Worm (Caenorhabditis elegans) whole organism, late embryonic: ENCODE data around the gene cdo-1.

Experiments used
- C38D4.7 ChIP-seq: fragments of 200-800 bp; sonication (Bioruptor generic); optimal IDR thresholded peaks from 2 replicates; lab custom pipeline; 2018; ENCODE audit warnings: mild to moderate bottlenecking, missing genetic modification characterization, moderate library complexity, missing compliant biosample characterization
- F13H6.1 ChIP-seq: sonication (generic microtip); optimal IDR thresholded peaks from 2 replicates; lab custom pipeline; 2016; ENCODE audit warnings: missing genetic modification characterization, missing compliant biosample characterization
- K02D7.2 ChIP-seq: sonication (generic microtip); optimal IDR thresholded peaks from 2 replicates; lab custom pipeline; 2017; ENCODE audit warnings: mild to moderate bottlenecking, missing genetic modification characterization, missing compliant biosample characterization
- T23F11.4 ChIP-seq: fragments of 200-800 bp; sonication (Bioruptor generic); optimal IDR thresholded peaks from 2 replicates; lab custom pipeline; 2018; ENCODE audit warnings: mild to moderate bottlenecking, missing genetic modification characterization, missing compliant biosample characterization
- ama-1 ChIP-seq: fragments of 150-350 bp; optimal IDR thresholded peaks from 2 replicates; lab custom pipeline; 2014
- ceh-19 ChIP-seq: fragments of 200-800 bp; sonication (Bioruptor generic); optimal IDR thresholded peaks from 2 replicates; lab custom pipeline; 2018; ENCODE audit warnings: mild to moderate bottlenecking, missing genetic modification characterization, missing compliant biosample characterization
- ceh-22 ChIP-seq: sonication (generic microtip); optimal IDR thresholded peaks from 2 replicates; lab custom pipeline; 2017; ENCODE audit warnings: missing biosample characterization, missing genetic modification characterization
- ceh-24 ChIP-seq: sonication (generic microtip); optimal IDR thresholded peaks from 2 replicates; lab custom pipeline; 2016; ENCODE audit warnings: mild to moderate bottlenecking, missing genetic modification characterization, missing compliant biosample characterization
- ceh-34 ChIP-seq: sonication (generic microtip); optimal IDR thresholded peaks from 2 replicates; lab custom pipeline; 2016; ENCODE audit warnings: mild to moderate bottlenecking, missing genetic modification characterization, missing compliant biosample characterization
- ceh-48 ChIP-seq: sonication (generic microtip); optimal IDR thresholded peaks from 2 replicates; lab custom pipeline; 2016; ENCODE audit warnings: missing genetic modification characterization, inconsistent platforms, missing compliant biosample characterization
- ceh-6 ChIP-seq: fragments of 200-800 bp; sonication (Bioruptor generic); optimal IDR thresholded peaks from 2 replicates; lab custom pipeline; 2018; ENCODE audit warnings: mild to moderate bottlenecking, missing genetic modification characterization, missing compliant biosample characterization
- che-1 ChIP-seq: sonication (generic microtip); optimal IDR thresholded peaks from 2 replicates; lab custom pipeline; 2016; ENCODE audit warnings: mild to moderate bottlenecking, missing genetic modification characterization, missing compliant biosample characterization
- dmd-4 ChIP-seq: sonication (generic microtip); optimal IDR thresholded peaks from 2 replicates; lab custom pipeline; 2016; ENCODE audit warnings: borderline replicate concordance, missing genetic modification characterization, missing compliant biosample characterization
- dve-1 ChIP-seq: sonication (generic microtip); optimal IDR thresholded peaks from 2 replicates; lab custom pipeline; 2017; ENCODE audit warnings: antibody characterized with exemption, mild to moderate bottlenecking, missing genetic modification characterization, missing compliant biosample characterization
- elt-2 ChIP-seq: sonication (generic microtip); optimal IDR thresholded peaks from 2 replicates; lab custom pipeline; 2016; ENCODE audit warnings: missing genetic modification reagents, missing genetic modification characterization, missing compliant biosample characterization
- elt-4 ChIP-seq: sonication (generic microtip); optimal IDR thresholded peaks from 2 replicates; lab custom pipeline; 2016; ENCODE audit warnings: missing genetic modification characterization, missing compliant biosample characterization
- ets-4 ChIP-seq: sonication (generic microtip); optimal IDR thresholded peaks from 2 replicates; lab custom pipeline; 2016; ENCODE audit warnings: missing genetic modification characterization, missing compliant biosample characterization
- fax-1 ChIP-seq: sonication (generic microtip); optimal IDR thresholded peaks from 2 replicates; lab custom pipeline; 2016; ENCODE audit warnings: missing genotype, missing genetic modification characterization, missing compliant biosample characterization
- fkh-6 ChIP-seq: sonication (generic microtip); optimal IDR thresholded peaks from 2 replicates; lab custom pipeline; 2016; ENCODE audit warnings: missing genetic modification characterization, missing compliant biosample characterization
- gmeb-2 ChIP-seq: sonication (generic microtip); optimal IDR thresholded peaks from 2 replicates; lab custom pipeline; 2016; ENCODE audit warnings: missing genetic modification characterization, inconsistent platforms, missing compliant biosample characterization
- hlh-13 ChIP-seq: fragments of 200-800 bp; sonication (Bioruptor generic); optimal IDR thresholded peaks from 2 replicates; lab custom pipeline; 2018; ENCODE audit warnings: mild to moderate bottlenecking, missing genetic modification characterization, missing compliant biosample characterization
- hlh-15 ChIP-seq: sonication (generic microtip); optimal IDR thresholded peaks from 2 replicates; lab custom pipeline; 2016; ENCODE audit warnings: missing genetic modification characterization, missing compliant biosample characterization
- hlh-6 ChIP-seq: sonication (generic microtip); optimal IDR thresholded peaks from 2 replicates; lab custom pipeline; 2016; ENCODE audit warnings: missing genotype, missing genetic modification characterization, missing compliant biosample characterization
- hlh-8 ChIP-seq: sonication (generic microtip); optimal IDR thresholded peaks from 2 replicates; lab custom pipeline; 2016; ENCODE audit warnings: missing genotype, missing genetic modification characterization, missing compliant biosample characterization
- lim-6 ChIP-seq: sonication (generic microtip); optimal IDR thresholded peaks from 2 replicates; lab custom pipeline; 2016; ENCODE audit warnings: missing genetic modification characterization, missing compliant biosample characterization
- lin-11 ChIP-seq: fragments of 200-800 bp; sonication (Bioruptor generic); optimal IDR thresholded peaks from 2 replicates; lab custom pipeline; 2018; ENCODE audit warnings: mild to moderate bottlenecking, missing genetic modification characterization, missing compliant biosample characterization
- madf-2 ChIP-seq: sonication (generic microtip); optimal IDR thresholded peaks from 2 replicates; lab custom pipeline; 2017; ENCODE audit warnings: missing genetic modification characterization, missing compliant biosample characterization
- nfya-1 ChIP-seq: sonication (generic microtip); optimal IDR thresholded peaks from 2 replicates; lab custom pipeline; 2017; ENCODE audit warnings: missing genetic modification characterization, mild to moderate bottlenecking, missing compliant biosample characterization, antibody characterized with exemption, moderate library complexity
- nhr-11 ChIP-seq: fragments of 150-350 bp; optimal IDR thresholded peaks from 2 replicates; lab custom pipeline; 2014; ENCODE audit warnings: missing biosample characterization, missing genetic modification characterization
- npax-4 ChIP-seq: sonication (generic microtip); optimal IDR thresholded peaks from 2 replicates; lab custom pipeline; 2016; ENCODE audit warnings: missing genetic modification characterization, missing compliant biosample characterization
- pag-3 ChIP-seq: sonication (generic microtip); optimal IDR thresholded peaks from 2 replicates; lab custom pipeline; 2016; ENCODE audit warnings: missing compliant biosample characterization, missing genetic modification characterization, borderline replicate concordance
- pat-9 ChIP-seq: fragments of 200-800 bp; sonication (Bioruptor generic); optimal IDR thresholded peaks from 2 replicates; lab custom pipeline; 2018; ENCODE audit warnings: mild to moderate bottlenecking, missing genetic modification characterization, moderate library complexity, missing compliant biosample characterization
- pax-1 ChIP-seq: fragments of 150-350 bp; optimal IDR thresholded peaks from 2 replicates; lab custom pipeline; 2014; ENCODE audit warnings: missing biosample characterization, missing genetic modification characterization
- pha-4 ChIP-seq: fragments of 150-350 bp; optimal IDR thresholded peaks from 2 replicates; lab custom pipeline; 2018; ENCODE audit warnings: missing biosample characterization, missing genetic modification reagents, missing genetic modification characterization
- pqm-1 ChIP-seq: sonication (generic microtip); optimal IDR thresholded peaks from 2 replicates; lab custom pipeline; 2016; ENCODE audit warnings: missing genetic modification characterization, missing compliant biosample characterization
- pros-1 ChIP-seq: fragments of 150-350 bp; optimal IDR thresholded peaks from 2 replicates; lab custom pipeline; 2014; ENCODE audit warnings: missing biosample characterization, missing genetic modification reagents, missing genetic modification characterization
- ref-2 ChIP-seq: sonication (generic microtip); optimal IDR thresholded peaks from 2 replicates; lab custom pipeline; 2016; ENCODE audit warnings: missing genetic modification characterization, missing compliant biosample characterization
- rnt-1 ChIP-seq: sonication (generic microtip); optimal IDR thresholded peaks from 2 replicates; lab custom pipeline; 2016; ENCODE audit warnings: missing genetic modification characterization, missing compliant biosample characterization
- sox-2 ChIP-seq: fragments of 200-800 bp; sonication (Bioruptor generic); IDR thresholded peaks from 2 replicates; pipeline ENCODE4 v1.3.6; 2022; ENCODE audit warnings: missing genetic modification reagents, missing genetic modification characterization, missing compliant biosample characterization
- sox-4 ChIP-seq: sonication (generic microtip); optimal IDR thresholded peaks from 2 replicates; lab custom pipeline; 2017; ENCODE audit warnings: mild to moderate bottlenecking, missing genetic modification characterization, inconsistent platforms, missing compliant biosample characterization
- tbx-2 ChIP-seq: sonication (generic microtip); optimal IDR thresholded peaks from 2 replicates; lab custom pipeline; 2016; ENCODE audit warnings: missing genetic modification characterization, missing compliant biosample characterization
- ttx-3 ChIP-seq: sonication (generic microtip); optimal IDR thresholded peaks from 2 replicates; lab custom pipeline; 2016; ENCODE audit warnings: missing genetic modification reagents, missing genetic modification characterization, missing compliant biosample characterization
- unc-42 ChIP-seq: sonication (generic microtip); optimal IDR thresholded peaks from 2 replicates; lab custom pipeline; 2016; ENCODE audit warnings: missing genotype, missing genetic modification characterization, missing compliant biosample characterization
- unc-55 ChIP-seq: sonication (generic microtip); optimal IDR thresholded peaks from 2 replicates; lab custom pipeline; 2017; ENCODE audit warnings: missing biosample characterization, missing genetic modification reagents, missing genetic modification characterization

The cdo-1 gene

DNA sequence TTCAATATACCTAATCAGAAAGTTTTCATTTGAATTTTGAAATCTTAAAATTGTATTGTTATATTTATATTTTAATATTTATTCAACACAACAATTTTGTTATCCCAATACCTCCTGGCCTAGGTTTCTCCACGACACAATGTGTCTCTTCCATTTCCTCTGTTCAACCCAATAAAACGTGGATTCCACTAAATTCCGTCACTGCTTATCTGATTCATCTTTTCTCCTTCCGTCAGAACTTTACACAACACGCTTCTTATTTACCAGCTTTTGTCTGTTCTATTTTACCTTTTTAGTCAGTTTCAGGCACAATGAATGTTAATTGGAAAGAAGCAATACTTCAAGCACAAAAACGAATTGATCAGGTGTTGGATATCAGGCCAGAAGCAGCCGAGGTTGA, 28.9 kb downstream of the cdo-1 start, which contains the start of gene F39H12.1:
F39H12.1 (plus strand) TSS at position 301 of the 400 bp plus-strand sequence.
- TF ChIP-seq tbx-2 (tag; lab: Kevin White, UChicago) (no peak), npax-4 (tag; lab: Kevin White, UChicago) (no peak), pqm-1 (tag; lab: Kevin White, UChicago) (no peak)
- TF ChIP-seq, all 69 proteins: peak for 0

- TF ChIP-seq K02D7.2 (no peak), pros-1 (no peak), rnt-1 (no peak), ttx-3 (tag; lab: Kevin White, UChicago) (no peak), ceh-22 (tag; lab: Kevin White, UChicago) (no peak), pha-4 (tag; lab: Kevin White, UChicago) (no peak), dve-1 (no peak), sox-2 (GFP tag; lab: Robert Waterston, UW) (no peak), hlh-15 (tag; lab: Kevin White, UChicago) (no peak), T23F11.4 (GFP tag; lab: Kevin White, UChicago) (no peak), lin-11 (no peak), pat-9 (tag; lab: Kevin White, UChicago) (no peak), pag-3 (tag; lab: Kevin White, UChicago) (no peak), hlh-13 (GFP tag; lab: Kevin White, UChicago) (no peak)
Observed at ce11 chrX:830185-830584, 33.2 kb downstream of the cdo-1 start.

DNA sequence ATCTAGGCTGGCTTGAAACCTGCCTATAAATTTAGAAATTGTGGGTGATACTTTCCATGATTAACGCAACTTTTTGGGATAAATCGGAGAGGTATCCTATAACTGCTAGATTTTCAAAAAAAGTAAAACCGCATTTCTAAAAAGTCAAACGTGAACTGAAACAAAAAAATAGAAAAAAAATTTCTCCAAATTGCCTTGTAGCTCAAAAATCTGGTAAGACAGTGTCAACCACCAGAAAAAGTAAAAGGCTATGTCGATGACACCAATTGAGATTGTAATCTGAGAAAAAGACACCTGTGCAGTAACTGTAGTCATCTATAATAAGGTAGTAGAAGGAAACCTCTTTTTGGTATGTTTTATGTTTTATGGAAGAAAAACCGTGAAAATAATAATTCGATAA, 34.8 kb downstream of the cdo-1 start, which contains the start of gene wdr-54:
wdr-54 (plus strand) TSS at position 301 of the 400 bp plus-strand sequence.
- TF ChIP-seq elt-4 (tag; lab: Kevin White, UChicago) (no peak), pros-1 (no peak), ceh-34 (tag; lab: Kevin White, UChicago) (no peak), K02D7.2 (no peak), pat-9 (tag; lab: Kevin White, UChicago) (no peak), pax-1 (tag; lab: Kevin White, UChicago) (no peak), npax-4 (tag; lab: Kevin White, UChicago) (no peak), gmeb-2 (tag; lab: Kevin White, UChicago) (no peak), nfya-1 (tag; lab: Kevin White, UChicago) (no peak), ama-1 (no peak), ceh-24 (tag; lab: Kevin White, UChicago) (no peak), tbx-2 (tag; lab: Kevin White, UChicago) (no peak), fkh-6 (tag; lab: Kevin White, UChicago) (no peak), T23F11.4 (GFP tag; lab: Kevin White, UChicago) (no peak), unc-55 (GFP tag; lab: Kevin White, UChicago) (no peak), ref-2 (tag; lab: Kevin White, UChicago) (no peak), ceh-6 (GFP tag; lab: Kevin White, UChicago) (no peak)

- TF ChIP-seq madf-2 (no peak), unc-55 (GFP tag; lab: Kevin White, UChicago) (peak; percentile 74), fkh-6 (tag; lab: Kevin White, UChicago) (no peak), fax-1 (tag; lab: Kevin White, UChicago) (no peak), unc-42 (tag; lab: Kevin White, UChicago) (peak; percentile 94), lim-6 (no peak), hlh-6 (tag; lab: Kevin White, UChicago) (no peak), elt-4 (tag; lab: Kevin White, UChicago) (no peak), pat-9 (tag; lab: Kevin White, UChicago) (no peak), dmd-4 (no peak), F13H6.1 (tag; lab: Kevin White, UChicago) (no peak), lin-11 (no peak), ttx-3 (tag; lab: Kevin White, UChicago) (no peak), ceh-19 (GFP tag; lab: Kevin White, UChicago) (peak; percentile 6), K02D7.2 (no peak), che-1 (tag; lab: Kevin White, UChicago) (no peak), gmeb-2 (tag; lab: Kevin White, UChicago) (no peak), ets-4 (tag; lab: Kevin White, UChicago) (no peak), rnt-1 (peak; percentile 9), ama-1 (no peak), dve-1 (peak; percentile 72), sox-4 (no peak), elt-2 (tag; lab: Kevin White, UChicago) (no peak), nfya-1 (tag; lab: Kevin White, UChicago) (peak; percentile 65), nhr-11 (tag; lab: Kevin White, UChicago) (no peak), ceh-48 (tag; lab: Kevin White, UChicago) (no peak), ref-2 (tag; lab: Kevin White, UChicago) (peak; percentile 35), hlh-8 (tag; lab: Kevin White, UChicago) (no peak), C38D4.7 (GFP tag; lab: Kevin White, UChicago) (no peak), npax-4 (tag; lab: Kevin White, UChicago) (no peak), pros-1 (peak; percentile 6)
Observed at ce11 chrX:827502-827901, 35.9 kb downstream of the cdo-1 start.
